Worm (Caenorhabditis elegans) whole organism, early embryonic: ENCODE measurements around the gene F38E9.6.

Source experiments
- B0310.2 ChIP-seq: sonication (generic microtip); optimal IDR thresholded peaks from 2 replicates; lab custom pipeline; 2016; ENCODE audit warnings: mild to moderate bottlenecking, missing genetic modification characterization, missing compliant biosample characterization
- F13C5.2 ChIP-seq: sonication (generic microtip); optimal IDR thresholded peaks from 2 replicates; lab custom pipeline; 2017; ENCODE audit warnings: mild to moderate bottlenecking, missing genetic modification characterization, inconsistent platforms, missing compliant biosample characterization
- aly-1 ChIP-seq: sonication (generic microtip); optimal IDR thresholded peaks from 2 replicates; lab custom pipeline; 2016; ENCODE audit warnings: missing genetic modification characterization, missing compliant biosample characterization
- ama-1 ChIP-seq: fragments of 150-350 bp; optimal IDR thresholded peaks from 2 replicates; lab custom pipeline; 2014
- flt-1 ChIP-seq: fragments of 200-800 bp; sonication (Bioruptor generic); IDR thresholded peaks from 2 replicates; pipeline ENCODE4 v1.3.6; 2022; ENCODE audit warnings: missing genetic modification characterization, missing compliant biosample characterization
- hmg-4 ChIP-seq: fragments of 200-800 bp; sonication (Bioruptor generic); optimal IDR thresholded peaks from 2 replicates; lab custom pipeline; 2018; ENCODE audit warnings: mild to moderate bottlenecking, missing genetic modification characterization, missing compliant biosample characterization
- hnd-1 ChIP-seq: sonication (generic microtip); optimal IDR thresholded peaks from 2 replicates; lab custom pipeline; 2016; ENCODE audit warnings: missing genetic modification characterization, missing compliant biosample characterization
- scrt-1 ChIP-seq: fragments of 200-800 bp; sonication (Bioruptor generic); IDR thresholded peaks from 2 replicates; pipeline ENCODE4 v1.3.6; 2022; ENCODE audit warnings: missing genetic modification characterization, missing compliant biosample characterization
- tbx-11 ChIP-seq: fragments of 200-800 bp; sonication (Bioruptor generic); IDR thresholded peaks from 2 replicates; pipeline ENCODE4 v1.3.6; 2022; ENCODE audit warnings: missing genetic modification characterization, missing compliant biosample characterization
- tra-4 ChIP-seq: sonication (generic microtip); optimal IDR thresholded peaks from 2 replicates; lab custom pipeline; 2017; ENCODE audit warnings: missing genetic modification characterization, missing compliant biosample characterization

DNA sequence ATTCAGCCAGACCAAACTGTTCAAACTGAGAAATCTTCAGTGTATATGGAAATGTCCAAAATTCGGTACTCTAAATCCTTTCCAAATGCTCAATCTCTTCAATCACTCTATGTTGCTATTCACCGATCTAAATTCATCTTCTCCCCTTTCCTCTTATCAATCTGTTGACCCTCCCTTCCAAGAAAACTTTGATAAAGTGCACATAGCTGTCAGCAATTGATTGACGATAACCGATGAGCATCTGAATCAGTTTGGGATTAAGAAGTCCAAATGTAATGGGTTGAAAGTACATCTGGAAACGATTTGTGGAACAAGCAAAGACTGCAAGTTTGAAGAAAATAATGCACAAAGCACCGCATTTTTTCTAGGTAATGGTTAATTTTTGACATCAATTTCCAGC is 42.3 kb upstream of the F38E9.6 start:
- TF ChIP-seq flt-1 (GFP tag; lab: Robert Waterston, UW) (no peak), ama-1 (lab: Kevin White, UChicago) (no peak), F13C5.2 (tag; lab: Kevin White, UChicago) (no peak), tbx-11 (GFP tag; lab: Robert Waterston, UW) (no peak), tra-4 (tag; lab: Kevin White, UChicago) (no peak), hnd-1 (tag; lab: Kevin White, UChicago) (no peak), B0310.2 (tag; lab: Kevin White, UChicago) (no peak), scrt-1 (GFP tag; lab: Robert Waterston, UW) (no peak), hmg-4 (GFP tag; lab: Kevin White, UChicago) (no peak), aly-1 (no peak)
